Fruit fly (Drosophila melanogaster) whole organism, prepupa: ENCODE results near the gene CG13247.

Experiments
- CG10669 ChIP-seq: fragments of 200-800 bp; sonication (Bioruptor generic); optimal IDR thresholded peaks from 3 replicates; lab custom pipeline; 2018; ENCODE audit warnings: missing biosample characterization, mild to moderate bottlenecking, missing genetic modification characterization, moderate library complexity
- CG11294 ChIP-seq: fragments of 200-800 bp; sonication (Bioruptor generic); IDR thresholded peaks from 2 replicates; pipeline ENCODE4 v1.3.6; 2022; ENCODE audit warnings: missing biosample characterization, missing genetic modification characterization
- CG11902 ChIP-seq: fragments of 200-800 bp; sonication (Bioruptor generic); optimal IDR thresholded peaks from 3 replicates; lab custom pipeline; 2016; ENCODE audit warnings: missing biosample characterization, missing genetic modification characterization
- CG15336 ChIP-seq: fragments of 200-800 bp; sonication (Bioruptor generic); IDR thresholded peaks from 2 replicates; pipeline ENCODE4 v1.3.6; 2022; ENCODE audit warnings: missing biosample characterization, missing genetic modification characterization
- CG1621 ChIP-seq: fragments of 200-800 bp; sonication (Bioruptor generic); optimal IDR thresholded peaks from 3 replicates; lab custom pipeline; 2018; ENCODE audit warnings: missing biosample characterization, mild to moderate bottlenecking, missing genetic modification characterization
- CG16779 ChIP-seq: fragments of 200-800 bp; sonication (Bioruptor generic); optimal IDR thresholded peaks from 3 replicates; lab custom pipeline; 2017; ENCODE audit warnings: missing biosample characterization, mild to moderate bottlenecking, missing genetic modification characterization
- CG3032 ChIP-seq: fragments of 200-800 bp; optimal IDR thresholded peaks from 2 replicates; lab custom pipeline; 2019; ENCODE audit warnings: missing biosample characterization, mild to moderate bottlenecking, missing genetic modification characterization, moderate library complexity
- CG31627 ChIP-seq: fragments of 200-800 bp; sonication (Bioruptor generic); optimal IDR thresholded peaks from 3 replicates; lab custom pipeline; 2016; ENCODE audit warnings: missing biosample characterization, missing genetic modification characterization
- CG32006 ChIP-seq: fragments of 200-800 bp; sonication (Bioruptor generic); optimal IDR thresholded peaks from 3 replicates; lab custom pipeline; 2017; ENCODE audit warnings: missing biosample characterization, mild to moderate bottlenecking, missing genetic modification characterization
- CG34406 ChIP-seq: fragments of 200-800 bp; sonication (Bioruptor generic); optimal IDR thresholded peaks from 3 replicates; lab custom pipeline; 2016; ENCODE audit warnings: missing biosample characterization, missing genetic modification characterization
- CG3919 ChIP-seq: fragments of 200-800 bp; sonication (Bioruptor generic); optimal IDR thresholded peaks from 3 replicates; lab custom pipeline; 2016; ENCODE audit warnings: missing biosample characterization, missing genetic modification characterization
- CG4318 ChIP-seq: fragments of 200-800 bp; sonication (Bioruptor generic); optimal IDR thresholded peaks from 3 replicates; lab custom pipeline; 2017; ENCODE audit warnings: missing biosample characterization, mild to moderate bottlenecking, missing genetic modification characterization
- CG6163 ChIP-seq: fragments of 200-800 bp; sonication (Bioruptor generic); IDR thresholded peaks from 3 replicates; pipeline ENCODE4 v1.3.6; 2022; ENCODE audit warnings: missing biosample characterization, missing genetic modification characterization
- CG6854 ChIP-seq: fragments of 200-800 bp; sonication (Bioruptor generic); optimal IDR thresholded peaks from 2 replicates; lab custom pipeline; 2017; ENCODE audit warnings: missing biosample characterization, mild to moderate bottlenecking, missing genetic modification characterization
- CG7368 ChIP-seq: fragments of 200-800 bp; sonication (Bioruptor generic); optimal IDR thresholded peaks from 3 replicates; lab custom pipeline; 2016; ENCODE audit warnings: missing biosample characterization, missing genetic modification characterization
- CG8119 ChIP-seq: fragments of 200-800 bp; sonication (Bioruptor generic); IDR thresholded peaks from 3 replicates; pipeline ENCODE4 v1.3.6; 2022; ENCODE audit warnings: missing biosample characterization, missing genetic modification characterization
- CG8319 ChIP-seq: fragments of 200-800 bp; sonication (Bioruptor generic); optimal IDR thresholded peaks from 3 replicates; lab custom pipeline; 2016; ENCODE audit warnings: missing biosample characterization, missing genetic modification characterization
- CG8632 ChIP-seq: fragments of 200-800 bp; sonication (Bioruptor generic); optimal IDR thresholded peaks from 3 replicates; lab custom pipeline; 2016; ENCODE audit warnings: missing biosample characterization, missing genetic modification characterization
- CG9139 ChIP-seq: fragments of 200-800 bp; sonication (Bioruptor generic); optimal IDR thresholded peaks from 3 replicates; lab custom pipeline; 2017; ENCODE audit warnings: missing biosample characterization, mild to moderate bottlenecking, missing genetic modification characterization
- Eip75B ChIP-seq: fragments of 200-800 bp; sonication (Bioruptor generic); optimal IDR thresholded peaks from 3 replicates; lab custom pipeline; 2016; ENCODE audit warnings: missing biosample characterization, missing genetic modification characterization
- Eip78C ChIP-seq: fragments of 200-800 bp; sonication (Bioruptor generic); peaks from one replicate; lab custom pipeline; 2016; ENCODE audit warnings: missing biosample characterization, missing genetic modification characterization
- Ets21C ChIP-seq: fragments of 200-800 bp; sonication (Bioruptor generic); optimal IDR thresholded peaks from 3 replicates; lab custom pipeline; 2016; ENCODE audit warnings: missing biosample characterization, missing genetic modification characterization
- Ets96B ChIP-seq: fragments of 200-800 bp; optimal IDR thresholded peaks from 2 replicates; lab custom pipeline; 2019; ENCODE audit warnings: missing biosample characterization, mild to moderate bottlenecking, missing genetic modification characterization, moderate library complexity
- Gug ChIP-seq: fragments of 200-800 bp; sonication (Bioruptor generic); IDR thresholded peaks from 2 replicates; pipeline ENCODE4 v1.3.6; 2022; ENCODE audit warnings: missing biosample characterization, missing genetic modification characterization
- Hr38 ChIP-seq: sonication (Bioruptor generic); optimal IDR thresholded peaks from 2 replicates; lab custom pipeline; 2016; ENCODE audit warnings: missing biosample characterization, missing genetic modification characterization
- Hr39 ChIP-seq: fragments of 200-800 bp; sonication (Bioruptor generic); optimal IDR thresholded peaks from 2 replicates; lab custom pipeline; 2016; ENCODE audit warnings: missing biosample characterization, missing genetic modification characterization
- Hr4 ChIP-seq: fragments of 200-800 bp; sonication (Bioruptor generic); optimal IDR thresholded peaks from 3 replicates; lab custom pipeline; 2016; ENCODE audit warnings: missing biosample characterization, missing genetic modification characterization
- Lpt ChIP-seq: fragments of 200-800 bp; sonication (Bioruptor generic); optimal IDR thresholded peaks from 3 replicates; lab custom pipeline; 2016; ENCODE audit warnings: missing biosample characterization, missing genetic modification characterization
- Met ChIP-seq: fragments of 200-800 bp; sonication (Bioruptor generic); optimal IDR thresholded peaks from 3 replicates; lab custom pipeline; 2016; ENCODE audit warnings: missing biosample characterization, missing genetic modification characterization
- Smox ChIP-seq: fragments of 200-800 bp; sonication (Bioruptor generic); optimal IDR thresholded peaks from 3 replicates; lab custom pipeline; 2016; ENCODE audit warnings: missing biosample characterization, missing genetic modification characterization
- Sox14 ChIP-seq: fragments of 200-800 bp; sonication (Bioruptor generic); optimal IDR thresholded peaks from 3 replicates; lab custom pipeline; 2016; ENCODE audit warnings: missing biosample characterization, missing genetic modification characterization
- achi ChIP-seq: fragments of 200-800 bp; sonication (Bioruptor generic); optimal IDR thresholded peaks from 3 replicates; lab custom pipeline; 2016; ENCODE audit warnings: missing biosample characterization, missing genetic modification characterization
- acj6 ChIP-seq: fragments of 200-800 bp; sonication (Bioruptor generic); optimal IDR thresholded peaks from 3 replicates; lab custom pipeline; 2016; ENCODE audit warnings: missing biosample characterization, missing genetic modification characterization
- cyc ChIP-seq: fragments of 200-800 bp; sonication (Bioruptor generic); optimal IDR thresholded peaks from 3 replicates; lab custom pipeline; 2016; ENCODE audit warnings: missing biosample characterization, missing genetic modification characterization
- eg ChIP-seq: fragments of 200-800 bp; sonication (Bioruptor generic); IDR thresholded peaks from 3 replicates; pipeline ENCODE4 v1.3.6; 2022; ENCODE audit warnings: missing biosample characterization, missing genetic modification characterization
- esn ChIP-seq: fragments of 200-800 bp; sonication (Bioruptor generic); optimal IDR thresholded peaks from 2 replicates; lab custom pipeline; 2016; ENCODE audit warnings: missing biosample characterization, mild to moderate bottlenecking, missing genetic modification characterization, moderate library complexity
- fd59A ChIP-seq: fragments of 200-800 bp; sonication (Bioruptor generic); optimal IDR thresholded peaks from 2 replicates; lab custom pipeline; 2017; ENCODE audit warnings: missing biosample characterization, mild to moderate bottlenecking, missing genetic modification characterization, missing genetic modification reagents
- fd85E ChIP-seq: fragments of 200-800 bp; sonication (Bioruptor generic); optimal IDR thresholded peaks from 3 replicates; lab custom pipeline; 2016; ENCODE audit warnings: missing biosample characterization, missing genetic modification characterization
- lz ChIP-seq: fragments of 200-800 bp; sonication (Bioruptor generic); optimal IDR thresholded peaks from 3 replicates; lab custom pipeline; 2016; ENCODE audit warnings: missing biosample characterization, missing genetic modification characterization
- net ChIP-seq: fragments of 200-800 bp; sonication (Bioruptor generic); optimal IDR thresholded peaks from 3 replicates; lab custom pipeline; 2016; ENCODE audit warnings: missing biosample characterization, missing genetic modification characterization
- ss ChIP-seq, 2 experiments: fragments of 200-800 bp; sonication (Bioruptor generic); optimal IDR thresholded peaks; 2 replicates in 1 of 2; 3 replicates in 1 of 2; lab custom pipeline; 2017 to 2018; ENCODE audit warnings: mild to moderate bottlenecking in 2 of 2, missing biosample characterization in 2 of 2, missing genetic modification characterization in 2 of 2, moderate library complexity in 1 of 2
- svp ChIP-seq: fragments of 200-800 bp; sonication (Bioruptor generic); peaks from one replicate; lab custom pipeline; 2016; ENCODE audit warnings: missing biosample characterization, missing genetic modification characterization
- topi ChIP-seq: fragments of 200-800 bp; sonication (Bioruptor generic); optimal IDR thresholded peaks from 3 replicates; lab custom pipeline; 2016; ENCODE audit warnings: missing biosample characterization, missing genetic modification characterization
- vri ChIP-seq: fragments of 200-800 bp; sonication (Bioruptor generic); optimal IDR thresholded peaks from 3 replicates; lab custom pipeline; 2016; ENCODE audit warnings: missing biosample characterization, mild to moderate bottlenecking, missing genetic modification characterization

Gene CG13247

dm6 chr3L:20361389-20361788, 8.7 kb upstream of the CG13247 start, which contains the start of gene Prim2:
TSS of gene Prim2 (minus strand) at chr3L:20361585.
- TF ChIP-seq fd59A (no peak), net (GFP tag; lab: Kevin White, UChicago) (no peak), svp (GFP tag; lab: Kevin White, UChicago) (no peak)

- TF ChIP-seq CG34406 = no peak
- no peak for TF ChIP-seq CG9139 (GFP tag; lab: Kevin White, UChicago)
- TF ChIP-seq vri (GFP tag; lab: Kevin White, UChicago) = no peak
- TF ChIP-seq esn (GFP tag; lab: Kevin White, UChicago) = no peak
- TF ChIP-seq CG11902 = no peak
- TF ChIP-seq CG11294 (GFP tag; lab: Robert Waterston, UW) = no peak
- TF ChIP-seq Ets21C (GFP tag; lab: Kevin White, UChicago) = no peak
- no peak for TF ChIP-seq acj6 (GFP tag; lab: Kevin White, UChicago)
- TF ChIP-seq CG32006 (GFP tag; lab: Kevin White, UChicago) = no peak
- no peak for TF ChIP-seq achi (GFP tag; lab: Kevin White, UChicago)
- no peak for TF ChIP-seq fd85E (GFP tag; lab: Kevin White, UChicago)
- no peak for TF ChIP-seq CG6163
Observed at dm6 chr3L:20366074-20366473, 4.0 kb upstream of the CG13247 start.

DNA sequence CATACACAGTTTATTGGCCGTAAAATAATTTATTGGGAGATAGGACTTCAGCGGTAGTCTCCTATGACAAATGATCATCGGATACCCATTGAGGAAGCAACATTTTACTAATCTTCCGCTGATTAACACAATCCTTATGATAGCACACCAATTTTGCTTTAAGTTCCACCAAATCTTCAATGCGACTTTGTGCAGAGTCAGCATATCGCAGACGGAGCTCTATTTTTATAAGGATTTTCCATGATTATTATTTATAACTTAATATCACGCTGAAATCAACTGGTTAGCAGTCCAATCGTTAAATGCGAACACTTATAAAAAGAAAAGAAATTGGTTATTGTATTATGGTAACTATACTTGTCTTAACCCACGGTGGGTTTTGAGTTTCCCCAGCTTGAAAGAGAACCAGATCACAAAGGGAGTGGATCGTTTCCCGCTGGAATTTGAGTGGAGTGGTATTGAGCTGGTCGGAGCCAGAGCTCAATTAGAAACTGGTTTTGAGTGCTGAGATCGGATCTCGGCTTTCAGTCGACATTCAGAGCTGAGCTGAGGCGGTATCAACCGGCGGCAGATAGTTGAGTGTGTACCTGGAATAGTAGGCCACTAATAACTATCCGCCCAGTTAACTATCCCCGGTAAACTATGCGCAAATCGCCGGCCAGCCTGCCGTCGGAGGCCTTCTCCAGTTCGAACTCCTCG, 3.3 kb upstream of the CG13247 start, which contains the start of the genes Toll-9 and in:
Toll-9 (minus strand) TSS at position 51 of the 699 bp plus-strand sequence.
in (plus strand) TSS at position 525 of the 699 bp plus-strand sequence.
- TF ChIP-seq CG15336 (GFP tag; lab: Robert Waterston, UW) (peak; percentile 33; the same call in 1 of the 2 replicates), CG4318 (no peak), Eip78C (GFP tag; lab: Kevin White, UChicago) (no peak), CG10669 (GFP tag; lab: Kevin White, UChicago) (no peak), Eip75B (no peak), CG11294 (GFP tag; lab: Robert Waterston, UW) (no peak), CG3032 (tag; lab: Kevin White, UChicago) (no peak), Sox14 (GFP tag; lab: Kevin White, UChicago) (no peak), CG11902 (no peak), vri (GFP tag; lab: Kevin White, UChicago) (no peak), ss (GFP tag; optimal IDR thresholded peaks at IDR 0.05; lab: Kevin White, UChicago) (no peak), CG8119 (GFP tag; lab: Robert Waterston, UW) (peak; percentile 39; the same call in 1 of the 3 replicates), CG6163 (no peak), esn (GFP tag; lab: Kevin White, UChicago) (no peak), net (GFP tag; lab: Kevin White, UChicago) (no peak), CG7368 (GFP tag; lab: Kevin White, UChicago) (no peak), Lpt (GFP tag; lab: Kevin White, UChicago) (no peak), CG1621 (tag; lab: Kevin White, UChicago) (peak; percentile 59), Gug (GFP tag; lab: Robert Waterston, UW) (no peak), Met (GFP tag; lab: Kevin White, UChicago) (no peak), Hr4 (GFP tag; lab: Kevin White, UChicago) (no peak), Ets21C (GFP tag; lab: Kevin White, UChicago) (no peak), acj6 (GFP tag; lab: Kevin White, UChicago) (no peak), CG16779 (no peak), cyc (GFP tag; lab: Kevin White, UChicago) (no peak), CG34406 (no peak), CG8632 (GFP tag; lab: Kevin White, UChicago) (no peak), CG9139 (GFP tag; lab: Kevin White, UChicago) (no peak), eg (GFP tag; lab: Robert Waterston, UW) (peak; percentile 28; the same call in 1 of the 3 replicates), Hr38 (GFP tag; lab: Kevin White, UChicago) (no peak), topi (GFP tag; lab: Kevin White, UChicago) (no peak), Hr39 (GFP tag; lab: Kevin White, UChicago) (no peak), CG8319 (GFP tag; lab: Kevin White, UChicago) (no peak), Ets96B (tag; lab: Kevin White, UChicago) (no peak), CG3919 (no peak), CG31627 (GFP tag; lab: Kevin White, UChicago) (no peak), CG6854 (GFP tag; lab: Kevin White, UChicago) (peak; percentile 48), lz (no peak), Smox (GFP tag; lab: Kevin White, UChicago) (no peak)
